Fruit fly (Drosophila melanogaster): ENCODE results near the gene Ir94b.
A peak's percentile ranks its signal among the peaks of the same experiment; 100 is the strongest.

The Ir94b gene

dm6 chr3R:22147426-22147825, 30.4 kb upstream of the Ir94b start (continued):
- TF ChIP-seq shn (GFP tag; optimal IDR thresholded peaks at IDR 0.05) (no peak), sqz (GFP tag; optimal IDR thresholded peaks at IDR 0.05) (peak; percentile 47), CG18619 (GFP tag; optimal IDR thresholded peaks at IDR 0.05) (peak; percentile 25), CG17186 (GFP tag; optimal IDR thresholded peaks at IDR 0.05) (no peak), CG4617 (GFP tag; optimal IDR thresholded peaks at IDR 0.05; ENCODE audit: borderline replicate concordance) (no peak), sens (GFP tag) (peak; percentile 91), ind (GFP tag; optimal IDR thresholded peaks at IDR 0.05) (no peak), CG2678 (tag; optimal IDR thresholded peaks at IDR 0.05) (peak; percentile 40), gcm (GFP tag; optimal IDR thresholded peaks at IDR 0.05) (peak; percentile 14), CG18764 (GFP tag; optimal IDR thresholded peaks at IDR 0.05) (peak; percentile 20), CG10366 (GFP tag; IDR thresholded peaks at IDR 0.05) (no peak), CG4854 (GFP tag; optimal IDR thresholded peaks at IDR 0.05) (no peak), crp (GFP tag; optimal IDR thresholded peaks at IDR 0.05) (no peak), ATbp (GFP tag; optimal IDR thresholded peaks at IDR 0.05) (peak; percentile 56), CG4328 (GFP tag; optimal IDR thresholded peaks at IDR 0.05) (peak; percentile 31), CG13296 (GFP tag; optimal IDR thresholded peaks at IDR 0.05) (peak; percentile 1), nerfin-2 (GFP tag; IDR thresholded peaks at IDR 0.05; ENCODE audit: partially characterized antibody) (no peak), mirr (GFP tag; optimal IDR thresholded peaks at IDR 0.05) (no peak), dati (GFP tag; IDR thresholded peaks at IDR 0.05) (no peak), wor (GFP tag; IDR thresholded peaks at IDR 0.05) (no peak), chn (GFP tag; optimal IDR thresholded peaks at IDR 0.05) (no peak), CG3838 (GFP tag; optimal IDR thresholded peaks at IDR 0.05) (no peak), danr (GFP tag; IDR thresholded peaks at IDR 0.05) (no peak), NC2α (GFP tag; optimal IDR thresholded peaks at IDR 0.05) (peak; percentile 43), jigr1 (GFP tag; IDR thresholded peaks at IDR 0.05) (no peak), CG18599 (GFP tag; optimal IDR thresholded peaks at IDR 0.05) (peak; percentile 63), kah (GFP tag; optimal IDR thresholded peaks at IDR 0.05) (no peak), CG14667 (GFP tag; IDR thresholded peaks at IDR 0.05) (no peak), CG7786 (GFP tag; optimal IDR thresholded peaks at IDR 0.05) (no peak), CG4707 (GFP tag; optimal IDR thresholded peaks at IDR 0.05) (peak; percentile 60), E2f1 (GFP tag; IDR thresholded peaks at IDR 0.05) (no peak), eyg (GFP tag; optimal IDR thresholded peaks at IDR 0.05) (no peak), Spps (tag; optimal IDR thresholded peaks at IDR 0.05) (peak; percentile 67), jumu (GFP tag; optimal IDR thresholded peaks at IDR 0.05) (peak; percentile 32), sug (tag; optimal IDR thresholded peaks at IDR 0.05) (no peak), bcd (GFP tag; optimal IDR thresholded peaks at IDR 0.05) (peak; percentile 34), CG2889 (GFP tag; IDR thresholded peaks at IDR 0.05) (no peak), NfI (GFP tag; optimal IDR thresholded peaks at IDR 0.05) (no peak), gcm2 (GFP tag; optimal IDR thresholded peaks at IDR 0.05) (no peak), Dfd (GFP tag; optimal IDR thresholded peaks at IDR 0.05) (no peak), tll (GFP tag; optimal IDR thresholded peaks at IDR 0.05) (peak in 1 of 2 experiments; percentile 62), Meics (GFP tag; optimal IDR thresholded peaks at IDR 0.05) (peak; percentile 43), CG12769 (tag; optimal IDR thresholded peaks at IDR 0.05) (no peak), NK7.1 (GFP tag; optimal IDR thresholded peaks at IDR 0.05) (peak; percentile 8), Aef1 (GFP tag; IDR thresholded peaks at IDR 0.05) (no peak), CG2199 (GFP tag; IDR thresholded peaks at IDR 0.05) (no peak), Hr39 (optimal IDR thresholded peaks at IDR 0.05) (no peak), CG3726 (GFP tag; IDR thresholded peaks at IDR 0.05) (no peak), HmgD (GFP tag; optimal IDR thresholded peaks at IDR 0.05) (no peak), br (optimal IDR thresholded peaks at IDR 0.05) (no peak), bigmax (GFP tag; optimal IDR thresholded peaks at IDR 0.05) (no peak), Dref (GFP tag; IDR thresholded peaks at IDR 0.05) (no peak), trem (tag; optimal IDR thresholded peaks at IDR 0.05) (peak; percentile 22)

Measured in whole organism, embryonic.